Worm (Caenorhabditis elegans): ENCODE data around the gene fem-2.

ce11 chrIII:598168-598567, 36.3 kb downstream of the fem-2 start:
- TF ChIP-seq tra-4 (tag; optimal IDR thresholded peaks at IDR 0.05) (no peak), ets-7 (tag; optimal IDR thresholded peaks at IDR 0.05) (no peak), hmbx-1 (tag; optimal IDR thresholded peaks at IDR 0.05) (no peak), aly-1 (tag; optimal IDR thresholded peaks at IDR 0.05) (no peak), tbx-37 (GFP tag; conservative IDR thresholded peaks at IDR 0.05) (no peak)

All from whole organism, early embryonic.